Worm (Caenorhabditis elegans) whole organism, late embryonic: ENCODE data around the gene nspc-3.
"Not testable (repeated sequence)": the region's sequence is repeated elsewhere in the genome, so short reads cannot be mapped to it uniquely, and the experiment has no call there.

Source experiments
- C38D4.7 ChIP-seq: fragments of 200-800 bp; sonication (Bioruptor generic); optimal IDR thresholded peaks from 2 replicates; lab custom pipeline; 2018; ENCODE audit warnings: mild to moderate bottlenecking, missing genetic modification characterization, moderate library complexity, missing compliant biosample characterization
- ceh-34 ChIP-seq: sonication (generic microtip); optimal IDR thresholded peaks from 2 replicates; lab custom pipeline; 2016; ENCODE audit warnings: mild to moderate bottlenecking, missing genetic modification characterization, missing compliant biosample characterization
- nhr-11 ChIP-seq: fragments of 150-350 bp; optimal IDR thresholded peaks from 2 replicates; lab custom pipeline; 2014; ENCODE audit warnings: missing biosample characterization, missing genetic modification characterization
- sox-4 ChIP-seq: sonication (generic microtip); optimal IDR thresholded peaks from 2 replicates; lab custom pipeline; 2017; ENCODE audit warnings: mild to moderate bottlenecking, missing genetic modification characterization, inconsistent platforms, missing compliant biosample characterization

- TF ChIP-seq C38D4.7 (GFP tag; lab: Kevin White, UChicago); nhr-11 (tag; lab: Kevin White, UChicago); sox-4 (tag; lab: Kevin White, UChicago); ceh-34 (tag; lab: Kevin White, UChicago): not testable (repeated sequence)
These were observed 1.4 kb downstream of the nspc-3 start, which contains the start of the genes nspc-4 and nspc-5 for ce11 chrX:8538262-8538776.
